Worm (Caenorhabditis elegans): ENCODE data around the gene smg-8.

Gene smg-8

ce11 chrII:14492592-14493196, 51.5 kb downstream of the smg-8 start:
- no peak for TF ChIP-seq unc-62 (GFP tag; optimal IDR thresholded peaks at IDR 0.05)

- no peak for TF ChIP-seq unc-62 (GFP tag; optimal IDR thresholded peaks at IDR 0.05)
Observed at ce11 chrII:14494014-14494413, 52.8 kb downstream of the smg-8 start.

ce11 chrII:14494414-14494463, 53.0 kb downstream of the smg-8 start, which contains the start of gene cysl-2:
TSS of gene cysl-2 (minus strand) at chrII:14494451.
- no peak for TF ChIP-seq unc-62 (GFP tag; optimal IDR thresholded peaks at IDR 0.05)

- no peak for TF ChIP-seq unc-62 (GFP tag; optimal IDR thresholded peaks at IDR 0.05)
Observed at ce11 chrII:14494464-14494863, 53.3 kb downstream of the smg-8 start.

ce11 chrII:14495341-14495740, 54.1 kb downstream of the smg-8 start:
- no peak for TF ChIP-seq unc-62 (GFP tag; optimal IDR thresholded peaks at IDR 0.05)

- TF ChIP-seq unc-62 (GFP tag; optimal IDR thresholded peaks at IDR 0.05): no peak
Observed at ce11 chrII:14496809-14497208, 55.6 kb downstream of the smg-8 start.
